Worm (Caenorhabditis elegans) whole organism, L3 larva: ENCODE measurements around the gene lea-1.

Source experiments
- fkh-2 ChIP-seq: fragments of 150-350 bp; optimal IDR thresholded peaks from 2 replicates; lab custom pipeline; 2014; ENCODE audit warnings: missing biosample characterization, missing genetic modification reagents, missing genetic modification characterization
- nfya-1 ChIP-seq: sonication (generic microtip); optimal IDR thresholded peaks from 2 replicates; lab custom pipeline; 2017; ENCODE audit warnings: missing genetic modification characterization, mild to moderate bottlenecking, missing compliant biosample characterization, antibody characterized with exemption, moderate library complexity; ENCODE audit not compliant: insufficient read depth
- nhr-11 ChIP-seq: fragments of 150-350 bp; optimal IDR thresholded peaks from 2 replicates; lab custom pipeline; 2014; ENCODE audit warnings: missing biosample characterization, missing genetic modification characterization
- nhr-237 ChIP-seq: fragments of 150-350 bp; optimal IDR thresholded peaks from 2 replicates; lab custom pipeline; 2014; ENCODE audit warnings: missing biosample characterization, missing genetic modification characterization
- nhr-25 ChIP-seq: sonication (generic microtip); optimal IDR thresholded peaks from 2 replicates; lab custom pipeline; 2017; ENCODE audit warnings: missing biosample characterization, missing genetic modification characterization
- pha-4 ChIP-seq: fragments of 150-350 bp; optimal IDR thresholded peaks from 2 replicates; lab custom pipeline; 2014; ENCODE audit warnings: missing biosample characterization, missing genetic modification reagents, missing genetic modification characterization
- pqm-1 ChIP-seq: fragments of 150-350 bp; optimal IDR thresholded peaks from 2 replicates; lab custom pipeline; 2017; ENCODE audit warnings: missing biosample characterization, missing genetic modification characterization, inconsistent platforms
- unc-39 ChIP-seq: sonication (generic microtip); optimal IDR thresholded peaks from 4 replicates; lab custom pipeline; 2017; ENCODE audit warnings: missing biosample characterization, missing genetic modification characterization
- unc-62 ChIP-seq: fragments of 150-350 bp; sonication (generic microtip); optimal IDR thresholded peaks from 4 replicates; lab custom pipeline; 2014; ENCODE audit warnings: missing biosample characterization, missing genetic modification reagents, missing genetic modification characterization
- zag-1 ChIP-seq: fragments of 150-350 bp; optimal IDR thresholded peaks from 2 replicates; lab custom pipeline; 2014; ENCODE audit warnings: missing biosample characterization, missing genetic modification characterization

ce11 chrV:9983529-9983928 is 28.2 kb upstream of the lea-1 start:
- TF ChIP-seq unc-62 (GFP tag; lab: Kevin White, UChicago) = no peak
- no peak for TF ChIP-seq zag-1
- TF ChIP-seq nhr-11 (tag; lab: Kevin White, UChicago) = no peak
- TF ChIP-seq nhr-25 (tag; lab: Kevin White, UChicago) = no peak
- TF ChIP-seq unc-39 (tag; lab: Kevin White, UChicago) = no peak
- no peak for TF ChIP-seq nhr-237 (tag; lab: Kevin White, UChicago)
- TF ChIP-seq nfya-1 (tag; lab: Kevin White, UChicago) = no peak
- TF ChIP-seq pqm-1 (tag; lab: Kevin White, UChicago) = no peak
- TF ChIP-seq fkh-2 (tag; lab: Kevin White, UChicago) = no peak
- TF ChIP-seq pha-4 = no peak
